Worm (Caenorhabditis elegans): ENCODE results near the gene dyf-18.

DNA sequence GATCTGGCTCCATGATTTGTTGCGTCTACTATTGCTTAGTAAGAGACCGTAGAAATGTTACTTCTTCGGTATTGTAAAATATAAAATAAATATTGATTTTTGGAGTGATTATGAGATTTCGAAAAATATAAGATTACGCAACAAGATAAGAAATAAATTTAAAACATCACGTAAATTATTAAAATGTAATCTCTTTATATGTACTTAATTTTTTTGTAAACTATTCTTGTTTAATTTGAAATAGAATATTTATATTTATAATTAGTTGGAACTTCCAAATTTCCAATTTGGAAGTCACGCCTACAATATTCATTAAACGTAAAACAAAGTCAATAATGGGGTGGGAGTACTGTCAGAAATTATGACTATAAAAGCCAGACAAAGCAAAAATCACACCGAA lies 32.5 kb upstream of the dyf-18 start, which contains the start of gene M117.4:
- TF ChIP-seq lsy-2 (tag; optimal IDR thresholded peaks at IDR 0.05): no peak
- no peak for TF ChIP-seq snpc-4 (tag; optimal IDR thresholded peaks at IDR 0.05)
- TF ChIP-seq ces-1 (GFP tag; optimal IDR thresholded peaks at IDR 0.05): no peak
- TF ChIP-seq unc-39 (tag; optimal IDR thresholded peaks at IDR 0.05): no peak
- no peak for TF ChIP-seq unc-120 (tag; optimal IDR thresholded peaks at IDR 0.05; ENCODE audit: poor library complexity, severe bottlenecking)
- TF ChIP-seq pha-4 (tag; optimal IDR thresholded peaks at IDR 0.05): no peak
- no peak for TF ChIP-seq ceh-39 (tag; optimal IDR thresholded peaks at IDR 0.05)
- no peak for TF ChIP-seq mep-1 (tag; optimal IDR thresholded peaks at IDR 0.05)
- TF ChIP-seq M03D4.4 (tag; optimal IDR thresholded peaks at IDR 0.05): no peak
- no peak for TF ChIP-seq nhr-237 (tag; optimal IDR thresholded peaks at IDR 0.05)

Data from whole organism, mixed stage, embryonic.